Worm (Caenorhabditis elegans) whole organism, mixed stage, embryonic: ENCODE results near the gene C46C2.3.
"Not testable (repeated sequence)": the region's sequence is repeated elsewhere in the genome, so short reads cannot be mapped to it uniquely, and the experiment has no call there.

Experiments
- bed-3 ChIP-seq: fragments of 200-800 bp; sonication (Bioruptor generic); optimal IDR thresholded peaks from 3 replicates; lab custom pipeline; 2018; ENCODE audit warnings: mild to moderate bottlenecking, missing genetic modification characterization, moderate library complexity, missing compliant biosample characterization
- blmp-1 ChIP-seq: fragments of 150-350 bp; optimal IDR thresholded peaks from 2 replicates; lab custom pipeline; 2014; ENCODE audit warnings: missing biosample characterization, missing genetic modification characterization
- ceh-39 ChIP-seq: fragments of 150-350 bp; optimal IDR thresholded peaks from 2 replicates; lab custom pipeline; 2014; ENCODE audit warnings: missing biosample characterization, missing genetic modification characterization
- ceh-83 ChIP-seq: fragments of 200-800 bp; sonication (Bioruptor generic); optimal IDR thresholded peaks from 2 replicates; lab custom pipeline; 2018; ENCODE audit warnings: mild to moderate bottlenecking, missing genetic modification characterization, missing compliant biosample characterization
- ces-1 ChIP-seq: fragments of 150-350 bp; optimal IDR thresholded peaks from 2 replicates; lab custom pipeline; 2014; ENCODE audit warnings: missing biosample characterization, missing genetic modification reagents, missing genetic modification characterization
- cnd-1 ChIP-seq: fragments of 200-800 bp; sonication (Bioruptor generic); optimal IDR thresholded peaks from 2 replicates; lab custom pipeline; 2018; ENCODE audit warnings: mild to moderate bottlenecking, missing genetic modification characterization, missing compliant biosample characterization
- drap-1 ChIP-seq: fragments of 200-800 bp; sonication (Bioruptor generic); optimal IDR thresholded peaks from 3 replicates; lab custom pipeline; 2018; ENCODE audit warnings: mild to moderate bottlenecking, missing genetic modification characterization, missing compliant biosample characterization
- elt-1 ChIP-seq: sonication (generic microtip); optimal IDR thresholded peaks from 2 replicates; lab custom pipeline; 2017; ENCODE audit warnings: missing genetic modification characterization, mild to moderate bottlenecking, missing compliant biosample characterization, antibody characterized with exemption, moderate library complexity, borderline replicate concordance; ENCODE audit not compliant: insufficient read depth
- elt-3 ChIP-seq: fragments of 150-350 bp; optimal IDR thresholded peaks from 2 replicates; lab custom pipeline; 2014; ENCODE audit warnings: missing biosample characterization, missing genetic modification characterization
- ham-2 ChIP-seq: fragments of 200-800 bp; sonication (Bioruptor generic); optimal IDR thresholded peaks from 2 replicates; lab custom pipeline; 2018; ENCODE audit warnings: mild to moderate bottlenecking, missing genetic modification characterization, missing compliant biosample characterization
- hlh-1 ChIP-seq: fragments of 150-350 bp; optimal IDR thresholded peaks from 2 replicates; lab custom pipeline; 2014; ENCODE audit warnings: missing biosample characterization, missing genetic modification reagents, missing genetic modification characterization
- lin-13 ChIP-seq: fragments of 150-350 bp; optimal IDR thresholded peaks from 2 replicates; lab custom pipeline; 2014; ENCODE audit warnings: missing biosample characterization, missing genetic modification characterization
- lin-32 ChIP-seq: fragments of 200-800 bp; sonication (Bioruptor generic); optimal IDR thresholded peaks from 2 replicates; lab custom pipeline; 2018; ENCODE audit warnings: mild to moderate bottlenecking, missing genetic modification characterization, missing compliant biosample characterization
- lsy-2 ChIP-seq: fragments of 150-350 bp; optimal IDR thresholded peaks from 2 replicates; lab custom pipeline; 2014; ENCODE audit warnings: missing biosample characterization, missing genetic modification characterization
- mab-5 ChIP-seq: fragments of 150-350 bp; optimal IDR thresholded peaks from 2 replicates; lab custom pipeline; 2014; ENCODE audit warnings: missing biosample characterization, missing genetic modification characterization
- mls-2 ChIP-seq: sonication (generic microtip); optimal IDR thresholded peaks from 2 replicates; lab custom pipeline; 2016; ENCODE audit warnings: mild to moderate bottlenecking, missing genetic modification characterization, moderate library complexity, missing compliant biosample characterization
- nhr-2 ChIP-seq: fragments of 150-350 bp; optimal IDR thresholded peaks from 2 replicates; lab custom pipeline; 2014; ENCODE audit warnings: missing biosample characterization, missing genetic modification characterization
- nhr-28 ChIP-seq: fragments of 150-350 bp; optimal IDR thresholded peaks from 2 replicates; lab custom pipeline; 2014; ENCODE audit warnings: missing biosample characterization, missing genetic modification characterization
- nhr-76 ChIP-seq: sonication (generic microtip); optimal IDR thresholded peaks from 2 replicates; lab custom pipeline; 2017; ENCODE audit warnings: missing biosample characterization, missing genetic modification characterization
- sem-2 ChIP-seq: fragments of 200-800 bp; sonication (Bioruptor generic); optimal IDR thresholded peaks from 2 replicates; lab custom pipeline; 2018; ENCODE audit warnings: mild to moderate bottlenecking, missing genetic modification characterization, missing compliant biosample characterization
- snpc-4 ChIP-seq: fragments of 150-350 bp; optimal IDR thresholded peaks from 2 replicates; lab custom pipeline; 2014; ENCODE audit warnings: missing biosample characterization, missing genetic modification characterization
- sptf-1 ChIP-seq: sonication (generic microtip); optimal IDR thresholded peaks from 2 replicates; lab custom pipeline; 2017; ENCODE audit warnings: mild to moderate bottlenecking, missing genetic modification characterization, moderate library complexity, missing compliant biosample characterization
- tbx-8 ChIP-seq: fragments of 200-800 bp; sonication (Bioruptor generic); optimal IDR thresholded peaks from 2 replicates; lab custom pipeline; 2018; ENCODE audit warnings: mild to moderate bottlenecking, missing genetic modification characterization, moderate library complexity, missing compliant biosample characterization
- unc-120 ChIP-seq: sonication (generic microtip); optimal IDR thresholded peaks from 2 replicates; lab custom pipeline; 2017; ENCODE audit warnings: missing genetic modification characterization, missing compliant biosample characterization; ENCODE audit not compliant: poor library complexity, severe bottlenecking
- unc-62 ChIP-seq: fragments of 150-350 bp; optimal IDR thresholded peaks from 2 replicates; lab custom pipeline; 2014; ENCODE audit warnings: missing biosample characterization, missing genetic modification reagents, missing genetic modification characterization
- zip-8 ChIP-seq: fragments of 150-350 bp; optimal IDR thresholded peaks from 2 replicates; lab custom pipeline; 2014; ENCODE audit warnings: missing biosample characterization, missing genetic modification characterization
- ztf-11 ChIP-seq: fragments of 150-350 bp; optimal IDR thresholded peaks from 2 replicates; lab custom pipeline; 2014; ENCODE audit warnings: missing biosample characterization, missing genetic modification characterization

The C46C2.3 gene

ce11 chrIV:9232421-9233141, 7.7 kb downstream of the C46C2.3 start, which contains the start of gene Y11D7A.3:
Gene Y11D7A.3 (plus strand): TSS chrIV:9233091.
- TF ChIP-seq ceh-83 (GFP tag; lab: Kevin White, UChicago) = no peak
- no peak for TF ChIP-seq lsy-2 (tag; lab: Kevin White, UChicago)
- TF ChIP-seq nhr-2 (tag; lab: Kevin White, UChicago) = no peak
- TF ChIP-seq tbx-8 (GFP tag; lab: Kevin White, UChicago) = no peak

ce11 chrIV:9239151-9239550, 14.2 kb downstream of the C46C2.3 start:
- TF ChIP-seq hlh-1 = no peak
- TF ChIP-seq unc-120 = no peak
- TF ChIP-seq nhr-28 (tag; lab: Kevin White, UChicago) = no peak
- TF ChIP-seq drap-1 (GFP tag; lab: Kevin White, UChicago) = no peak
- no peak for TF ChIP-seq nhr-2 (tag; lab: Kevin White, UChicago)
- TF ChIP-seq, all 35 proteins: peak for 0

- TF ChIP-seq snpc-4 (tag; lab: Kevin White, UChicago) (no peak), tbx-8 (GFP tag; lab: Kevin White, UChicago) (no peak), lsy-2 (tag; lab: Kevin White, UChicago) (no peak), mls-2 (no peak), ham-2 (GFP tag; lab: Kevin White, UChicago) (no peak), ztf-11 (tag; lab: Kevin White, UChicago) (no peak), bed-3 (GFP tag; lab: Kevin White, UChicago) (no peak), lin-13 (tag; lab: Kevin White, UChicago) (no peak), unc-62 (GFP tag; lab: Kevin White, UChicago) (no peak), ceh-83 (GFP tag; lab: Kevin White, UChicago) (no peak), sem-2 (GFP tag; lab: Kevin White, UChicago) (no peak), unc-120 (no peak), zip-8 (no peak), mab-5 (tag; lab: Kevin White, UChicago) (no peak)
Measured at ce11 chrIV:9243670-9244069, 18.7 kb downstream of the C46C2.3 start, which contains the start of gene rab-28. Gene rab-28 (minus strand): TSS chrIV:9244012.

ce11 chrIV:9245423-9245822, 20.5 kb downstream of the C46C2.3 start, which contains the start of gene Y11D7A.5:
Gene Y11D7A.5 (minus strand): TSS chrIV:9245523.
- no peak for TF ChIP-seq unc-62 (GFP tag; lab: Kevin White, UChicago)
- no peak for TF ChIP-seq sptf-1 (tag; lab: Kevin White, UChicago)
- TF ChIP-seq elt-3 (tag; lab: Kevin White, UChicago) = no peak
- no peak for TF ChIP-seq elt-1
- TF ChIP-seq nhr-76 (tag; lab: Kevin White, UChicago) = no peak
- no peak for TF ChIP-seq hlh-1
- no peak for TF ChIP-seq nhr-28 (tag; lab: Kevin White, UChicago)
- TF ChIP-seq mls-2 = no peak
- no peak for TF ChIP-seq cnd-1 (tag; lab: Kevin White, UChicago)
- TF ChIP-seq blmp-1 (tag; lab: Kevin White, UChicago) = no peak
- TF ChIP-seq ces-1 (GFP tag; lab: Kevin White, UChicago) = no peak

DNA sequence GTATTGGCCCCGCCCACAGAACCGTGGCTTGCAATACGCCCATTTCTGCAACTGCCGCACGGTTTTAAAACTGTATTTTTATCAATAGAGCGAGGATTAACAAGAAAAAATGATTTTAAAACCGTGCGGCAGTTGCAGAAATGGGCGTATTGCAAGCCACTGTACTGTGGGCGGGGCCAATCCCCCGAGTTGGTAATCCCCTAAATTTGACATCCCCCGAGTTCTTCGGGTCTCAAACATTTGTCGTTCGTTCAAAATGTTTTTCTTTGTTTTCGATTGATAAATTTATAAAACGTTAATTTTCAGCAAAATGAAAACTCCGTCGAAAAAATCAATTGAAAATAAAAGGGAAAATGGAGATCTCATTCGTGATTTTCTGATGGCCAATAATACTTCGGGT, 24.3 kb downstream of the C46C2.3 start, which contains the start of gene Y11D7A.7:
Y11D7A.7 (plus strand) TSS at position 301 of the 400 bp plus-strand sequence.
- TF ChIP-seq lsy-2 (tag; lab: Kevin White, UChicago); snpc-4 (tag; lab: Kevin White, UChicago); tbx-8 (GFP tag; lab: Kevin White, UChicago): not testable (repeated sequence)

- TF ChIP-seq mab-5 (tag; lab: Kevin White, UChicago) (no peak), lin-32 (GFP tag; lab: Kevin White, UChicago) (no peak), unc-62 (GFP tag; lab: Kevin White, UChicago) (no peak), unc-120 (no peak), snpc-4 (tag; lab: Kevin White, UChicago) (no peak), ceh-39 (no peak), ztf-11 (tag; lab: Kevin White, UChicago) (no peak), tbx-8 (GFP tag; lab: Kevin White, UChicago) (no peak), mls-2 (no peak), elt-3 (tag; lab: Kevin White, UChicago) (no peak), bed-3 (GFP tag; lab: Kevin White, UChicago) (no peak), elt-1 (no peak), ceh-83 (GFP tag; lab: Kevin White, UChicago) (no peak)
Measured at ce11 chrIV:9251079-9251478, 26.2 kb downstream of the C46C2.3 start, which contains the start of gene Y11D7A.8. Gene Y11D7A.8 (plus strand): TSS chrIV:9251379.
